Worm (Caenorhabditis elegans): ENCODE results near the gene F10E9.3.

F10E9.3 gene

DNA sequence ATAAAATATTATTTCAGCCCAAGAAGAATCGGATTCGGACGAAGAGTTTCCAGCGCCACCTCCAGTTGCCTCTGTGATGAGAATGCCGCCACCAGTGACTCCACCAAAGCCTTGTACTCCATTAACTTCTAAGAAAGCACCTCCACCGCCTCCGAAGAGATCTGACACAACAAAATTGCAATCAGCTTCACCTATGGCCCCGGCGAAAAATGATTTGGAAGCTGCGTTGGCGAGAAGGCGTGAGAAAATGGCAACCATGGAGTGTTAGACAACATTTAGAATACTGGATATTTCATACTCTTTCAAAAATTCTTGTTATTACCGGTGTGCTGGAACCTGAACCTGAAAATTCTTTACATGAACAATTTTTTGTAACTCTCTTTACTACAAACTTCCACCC is 5.5 kb upstream of the F10E9.3 start:
- TF ChIP-seq hmbx-1 (tag; optimal IDR thresholded peaks at IDR 0.05) (no peak), tbx-11 (GFP tag; IDR thresholded peaks at IDR 0.05) (no peak), ets-7 (tag; optimal IDR thresholded peaks at IDR 0.05) (no peak), ceh-36 (tag; optimal IDR thresholded peaks at IDR 0.05) (no peak), scrt-1 (GFP tag; IDR thresholded peaks at IDR 0.05) (no peak), pes-1 (GFP tag; IDR thresholded peaks at IDR 0.05) (no peak), tra-4 (tag; optimal IDR thresholded peaks at IDR 0.05) (no peak), hnd-1 (tag; optimal IDR thresholded peaks at IDR 0.05) (no peak), tbx-37 (GFP tag; conservative IDR thresholded peaks at IDR 0.05) (no peak), B0310.2 (tag; optimal IDR thresholded peaks at IDR 0.05) (no peak), F13C5.2 (tag; optimal IDR thresholded peaks at IDR 0.05) (no peak), ama-1 (optimal IDR thresholded peaks at IDR 0.05) (no peak), ceh-13 (GFP tag; optimal IDR thresholded peaks at IDR 0.05) (no peak), hmg-4 (GFP tag; optimal IDR thresholded peaks at IDR 0.05) (no peak), flt-1 (GFP tag; IDR thresholded peaks at IDR 0.05) (no peak), sea-1 (GFP tag; conservative IDR thresholded peaks at IDR 0.05) (no peak), aly-1 (tag; optimal IDR thresholded peaks at IDR 0.05) (no peak)

- TF ChIP-seq ceh-13 (GFP tag; optimal IDR thresholded peaks at IDR 0.05) (no peak), hnd-1 (tag; optimal IDR thresholded peaks at IDR 0.05) (no peak), F13C5.2 (tag; optimal IDR thresholded peaks at IDR 0.05) (no peak), tra-4 (tag; optimal IDR thresholded peaks at IDR 0.05) (no peak), ets-7 (tag; optimal IDR thresholded peaks at IDR 0.05) (no peak), tbx-37 (GFP tag; conservative IDR thresholded peaks at IDR 0.05) (no peak), sea-1 (GFP tag; conservative IDR thresholded peaks at IDR 0.05) (no peak), pes-1 (GFP tag; IDR thresholded peaks at IDR 0.05) (no peak), ama-1 (optimal IDR thresholded peaks at IDR 0.05) (no peak), ceh-36 (tag; optimal IDR thresholded peaks at IDR 0.05) (no peak), flt-1 (GFP tag; IDR thresholded peaks at IDR 0.05) (no peak), hmbx-1 (tag; optimal IDR thresholded peaks at IDR 0.05) (no peak), hmg-4 (GFP tag; optimal IDR thresholded peaks at IDR 0.05) (no peak), aly-1 (tag; optimal IDR thresholded peaks at IDR 0.05) (no peak), scrt-1 (GFP tag; IDR thresholded peaks at IDR 0.05) (no peak), B0310.2 (tag; optimal IDR thresholded peaks at IDR 0.05) (no peak), tbx-11 (GFP tag; IDR thresholded peaks at IDR 0.05) (no peak)
These were observed 5.0 kb upstream of the F10E9.3 start for ce11 chrIII:8305816-8306215.

ce11 chrIII:8307356-8307755 is 3.5 kb upstream of the F10E9.3 start, which contains the start of the genes F10E9.7 and F10E9.5:
Gene F10E9.7, minus strand, starts transcription at chrIII:8307441.
Gene F10E9.5, plus strand, starts transcription at chrIII:8307592.
- no peak for TF ChIP-seq aly-1 (tag; optimal IDR thresholded peaks at IDR 0.05)
- TF ChIP-seq flt-1 (GFP tag; IDR thresholded peaks at IDR 0.05): no peak
- TF ChIP-seq ceh-36 (tag; optimal IDR thresholded peaks at IDR 0.05): no peak
- TF ChIP-seq pes-1 (GFP tag; IDR thresholded peaks at IDR 0.05): peak; percentile 75
- TF ChIP-seq ets-7 (tag; optimal IDR thresholded peaks at IDR 0.05): no peak
- no peak for TF ChIP-seq tra-4 (tag; optimal IDR thresholded peaks at IDR 0.05)
- no peak for TF ChIP-seq sea-1 (GFP tag; conservative IDR thresholded peaks at IDR 0.05)
- TF ChIP-seq tbx-37 (GFP tag; conservative IDR thresholded peaks at IDR 0.05): peak; percentile 93
- TF ChIP-seq B0310.2 (tag; optimal IDR thresholded peaks at IDR 0.05): no peak
- TF ChIP-seq ceh-13 (GFP tag; optimal IDR thresholded peaks at IDR 0.05): no peak
- no peak for TF ChIP-seq hmg-4 (GFP tag; optimal IDR thresholded peaks at IDR 0.05)

DNA sequence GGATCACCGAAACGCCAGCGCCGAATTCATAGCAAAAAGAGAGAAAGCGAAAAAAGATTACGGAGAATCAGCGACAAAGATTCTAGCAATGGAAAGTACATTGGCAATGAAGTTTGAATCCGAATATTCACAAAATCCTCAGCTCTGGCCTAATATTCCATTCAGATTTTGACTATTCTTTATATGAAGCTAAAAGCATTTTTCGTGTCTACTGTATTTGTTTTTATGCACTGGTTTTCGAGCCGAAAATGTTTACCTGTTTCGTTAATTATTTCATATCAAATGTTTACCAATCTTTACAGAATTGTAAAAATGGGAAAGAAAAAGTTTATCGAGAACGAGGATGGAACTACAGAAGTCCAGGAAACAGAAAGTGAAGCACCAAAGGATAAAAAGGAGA is 2.6 kb upstream of the F10E9.3 start, which contains the start of gene F10E9.4:
F10E9.4 (plus strand) TSS at position 301 of the 400 bp plus-strand sequence.
- TF ChIP-seq tra-4 (tag; optimal IDR thresholded peaks at IDR 0.05): no peak
- TF ChIP-seq B0310.2 (tag; optimal IDR thresholded peaks at IDR 0.05): no peak
- no peak for TF ChIP-seq sea-1 (GFP tag; conservative IDR thresholded peaks at IDR 0.05)
- no peak for TF ChIP-seq ama-1 (optimal IDR thresholded peaks at IDR 0.05)
- TF ChIP-seq hmbx-1 (tag; optimal IDR thresholded peaks at IDR 0.05): no peak
- TF ChIP-seq tbx-11 (GFP tag; IDR thresholded peaks at IDR 0.05): no peak

DNA sequence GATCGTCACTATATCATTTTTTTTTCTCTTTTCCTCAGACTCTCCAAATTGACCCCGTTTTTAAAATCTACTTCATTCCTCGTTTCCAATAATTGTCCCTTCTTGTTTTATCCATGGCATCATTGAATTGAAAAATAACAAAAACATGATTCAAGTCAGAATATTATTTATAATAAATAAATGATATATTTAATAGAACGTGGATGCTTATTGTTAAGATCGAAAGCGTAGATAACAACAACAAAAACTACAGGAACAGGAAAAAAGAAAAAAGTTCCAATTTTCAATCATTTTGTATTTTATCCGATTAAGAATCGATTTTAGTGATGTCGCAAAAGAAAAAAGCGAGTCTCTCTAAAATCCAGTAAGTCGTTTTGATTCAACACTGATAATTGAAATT is 1.6 kb downstream of the F10E9.3 start, which contains the start of gene F10E9.2:
F10E9.2 (plus strand) TSS at position 301 of the 400 bp plus-strand sequence.
- TF ChIP-seq hmbx-1 (tag; optimal IDR thresholded peaks at IDR 0.05): no peak
- TF ChIP-seq tbx-11 (GFP tag; IDR thresholded peaks at IDR 0.05): no peak
- no peak for TF ChIP-seq B0310.2 (tag; optimal IDR thresholded peaks at IDR 0.05)
- no peak for TF ChIP-seq aly-1 (tag; optimal IDR thresholded peaks at IDR 0.05)
- TF ChIP-seq ama-1 (optimal IDR thresholded peaks at IDR 0.05): no peak
- TF ChIP-seq F13C5.2 (tag; optimal IDR thresholded peaks at IDR 0.05): no peak
- TF ChIP-seq hmg-4 (GFP tag; optimal IDR thresholded peaks at IDR 0.05): no peak
- TF ChIP-seq pes-1 (GFP tag; IDR thresholded peaks at IDR 0.05): no peak
- no peak for TF ChIP-seq tra-4 (tag; optimal IDR thresholded peaks at IDR 0.05)
- no peak for TF ChIP-seq ceh-13 (GFP tag; optimal IDR thresholded peaks at IDR 0.05)
- no peak for TF ChIP-seq scrt-1 (GFP tag; IDR thresholded peaks at IDR 0.05)
- no peak for TF ChIP-seq ceh-36 (tag; optimal IDR thresholded peaks at IDR 0.05)
- TF ChIP-seq hnd-1 (tag; optimal IDR thresholded peaks at IDR 0.05): no peak
- no peak for TF ChIP-seq ets-7 (tag; optimal IDR thresholded peaks at IDR 0.05)
- no peak for TF ChIP-seq sea-1 (GFP tag; conservative IDR thresholded peaks at IDR 0.05)
- TF ChIP-seq tbx-37 (GFP tag; conservative IDR thresholded peaks at IDR 0.05): no peak
- no peak for TF ChIP-seq flt-1 (GFP tag; IDR thresholded peaks at IDR 0.05)

ce11 chrIII:8318488-8318887 is 7.7 kb downstream of the F10E9.3 start, which contains the start of gene sas-4:
Gene sas-4, minus strand, starts transcription at chrIII:8318588.
- TF ChIP-seq aly-1 (tag; optimal IDR thresholded peaks at IDR 0.05) (no peak), sea-1 (GFP tag; conservative IDR thresholded peaks at IDR 0.05) (no peak), B0310.2 (tag; optimal IDR thresholded peaks at IDR 0.05) (no peak), ceh-36 (tag; optimal IDR thresholded peaks at IDR 0.05) (no peak), tra-4 (tag; optimal IDR thresholded peaks at IDR 0.05) (no peak)

DNA sequence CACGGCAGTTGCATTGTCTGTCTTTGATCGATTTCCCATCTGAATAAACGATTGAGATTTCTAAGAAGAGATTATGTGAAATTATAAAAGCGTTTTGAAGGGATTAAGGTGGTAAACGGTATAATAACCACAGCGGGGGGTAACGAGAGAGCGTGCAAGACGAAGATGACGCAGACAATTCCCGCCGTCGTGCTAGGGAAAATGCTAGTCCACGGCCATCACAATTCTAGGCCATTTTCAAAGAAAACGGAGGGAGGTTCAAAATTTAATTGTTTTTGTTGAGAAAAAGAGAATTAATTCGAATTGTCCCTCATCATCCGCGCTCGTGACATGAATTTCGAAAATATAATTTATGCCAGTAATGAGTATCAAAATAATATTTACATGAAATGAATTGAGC is 8.3 kb downstream of the F10E9.3 start, which contains the start of gene F10E9.11:
F10E9.11 (minus strand) TSS at position 161 of the 400 bp plus-strand sequence.
- TF ChIP-seq aly-1 (tag; optimal IDR thresholded peaks at IDR 0.05): peak; percentile 46
- no peak for TF ChIP-seq B0310.2 (tag; optimal IDR thresholded peaks at IDR 0.05)
- TF ChIP-seq flt-1 (GFP tag; IDR thresholded peaks at IDR 0.05): peak; percentile 64
- TF ChIP-seq ama-1 (optimal IDR thresholded peaks at IDR 0.05): no peak
- 0 out of 2 replicates have a peak, but pooled peaks have one; percentile 70 for TF ChIP-seq sea-1 (GFP tag; conservative IDR thresholded peaks at IDR 0.05)
- TF ChIP-seq tbx-11 (GFP tag; IDR thresholded peaks at IDR 0.05): no peak
- TF ChIP-seq tra-4 (tag; optimal IDR thresholded peaks at IDR 0.05): no peak
- peak; percentile 40 for TF ChIP-seq hmg-4 (GFP tag; optimal IDR thresholded peaks at IDR 0.05)
- TF ChIP-seq hnd-1 (tag; optimal IDR thresholded peaks at IDR 0.05): no peak
- TF ChIP-seq scrt-1 (GFP tag; IDR thresholded peaks at IDR 0.05): no peak
- peak; percentile 50 for TF ChIP-seq ets-7 (tag; optimal IDR thresholded peaks at IDR 0.05)
- TF ChIP-seq pes-1 (GFP tag; IDR thresholded peaks at IDR 0.05): peak; percentile 57; the same call in 1 of the 2 replicates
- TF ChIP-seq F13C5.2 (tag; optimal IDR thresholded peaks at IDR 0.05): peak; percentile 53
- no peak for TF ChIP-seq ceh-13 (GFP tag; optimal IDR thresholded peaks at IDR 0.05)
- TF ChIP-seq ceh-36 (tag; optimal IDR thresholded peaks at IDR 0.05): no peak
- TF ChIP-seq hmbx-1 (tag; optimal IDR thresholded peaks at IDR 0.05): no peak
- peak; percentile 89 for TF ChIP-seq tbx-37 (GFP tag; conservative IDR thresholded peaks at IDR 0.05)
